Worm (Caenorhabditis elegans): Measurements from ENCODE around the gene Y43F8B.11.

Y43F8B.11 gene

ce11 chrV:19521351-19522278 lies 51.1 kb downstream of the Y43F8B.11 start (continued):
- TF ChIP-seq aly-2 (tag; optimal IDR thresholded peaks at IDR 0.05) (no peak), unc-130 (GFP tag; optimal IDR thresholded peaks at IDR 0.05) (no peak), spr-1 (tag; optimal IDR thresholded peaks at IDR 0.05) (peak; percentile 42), F49E8.2 (tag; optimal IDR thresholded peaks at IDR 0.05; ENCODE audit: borderline replicate concordance) (no peak), attf-4 (tag; optimal IDR thresholded peaks at IDR 0.05) (no peak), nhr-77 (tag; optimal IDR thresholded peaks at IDR 0.05) (no peak), mxl-3 (GFP tag; optimal IDR thresholded peaks at IDR 0.05) (no peak), sdz-12 (GFP tag; optimal IDR thresholded peaks at IDR 0.05) (no peak), lin-29 (GFP tag; IDR thresholded peaks at IDR 0.05) (no peak; the same call in 1 of the 2 replicates), hmg-1.1 (GFP tag; IDR thresholded peaks at IDR 0.05) (peak; percentile 45; the same call in 1 of the 2 replicates), unc-39 (tag; optimal IDR thresholded peaks at IDR 0.05) (no peak), cey-2 (tag; optimal IDR thresholded peaks at IDR 0.05; ENCODE audit: borderline replicate concordance, insufficient read depth) (no peak), zfp-3 (GFP tag; conservative IDR thresholded peaks at IDR 0.05) (0 out of 2 replicates have a peak, but pooled peaks have one; percentile 56), saeg-2 (GFP tag; IDR thresholded peaks at IDR 0.05) (peak; percentile 41; the same call in 1 of the 2 replicates), fos-1 (tag; optimal IDR thresholded peaks at IDR 0.05) (no peak), ceh-28 (tag; optimal IDR thresholded peaks at IDR 0.05) (no peak), F26F4.8 (GFP tag; conservative IDR thresholded peaks at IDR 0.05) (0 out of 2 replicates have a peak, but pooled peaks have one; percentile 2), lin-39 (tag; optimal IDR thresholded peaks at IDR 0.05) (no peak), T20F7.1 (GFP tag; optimal IDR thresholded peaks at IDR 0.05) (no peak), ztf-7 (tag; optimal IDR thresholded peaks at IDR 0.05) (no peak), lin-1 (GFP tag; IDR thresholded peaks at IDR 0.05) (no peak), ceh-32 (tag; optimal IDR thresholded peaks at IDR 0.05; ENCODE audit: poor library complexity) (no peak), egl-43 (GFP tag; IDR thresholded peaks at IDR 0.05) (peak; percentile 81), T26A8.4 (GFP tag; IDR thresholded peaks at IDR 0.05) (peak; percentile 77), daf-16 (GFP tag; optimal IDR thresholded peaks at IDR 0.05) (no peak), daf-16 (tag; optimal IDR thresholded peaks at IDR 0.05) (peak; percentile 23), hif-1 (tag; optimal IDR thresholded peaks at IDR 0.05) (peak in 1 of 2 experiments; percentile 57), nhr-237 (tag; optimal IDR thresholded peaks at IDR 0.05) (no peak), set-16 (GFP tag; IDR thresholded peaks at IDR 0.05) (no peak), zip-2 (tag; optimal IDR thresholded peaks at IDR 0.05) (no peak), D1046.2 (GFP tag; IDR thresholded peaks at IDR 0.05) (no peak), nhr-11 (tag; optimal IDR thresholded peaks at IDR 0.05) (no peak), Y48G9A.11 (GFP tag; IDR thresholded peaks at IDR 0.05) (0 out of 2 replicates have a peak, but pooled peaks have one; percentile 34), mep-1 (tag; optimal IDR thresholded peaks at IDR 0.05) (no peak), tra-1 (GFP tag; IDR thresholded peaks at IDR 0.05) (no peak), lsy-2 (tag; optimal IDR thresholded peaks at IDR 0.05) (peak in 1 of 2 experiments; percentile 32), nhr-42 (GFP tag; IDR thresholded peaks at IDR 0.05) (no peak), fkh-10 (GFP tag; optimal IDR thresholded peaks at IDR 0.05) (no peak), tag-97 (GFP tag; IDR thresholded peaks at IDR 0.05) (no peak)

Measured in whole organism, L4 larva.